Fruit fly (Drosophila melanogaster) whole organism, pupa: ENCODE results near the gene disco-r.

Experiments used
- CG10348 ChIP-seq: fragments of 200-800 bp; sonication (Bioruptor generic); IDR thresholded peaks from 2 replicates; pipeline ENCODE4 v1.3.6; 2022; ENCODE audit warnings: missing biosample characterization, missing genetic modification characterization
- CG12605 ChIP-seq: fragments of 200-800 bp; sonication (Bioruptor generic); IDR thresholded peaks from 2 replicates; pipeline ENCODE4 v1.3.6; 2022; ENCODE audit warnings: missing biosample characterization, missing genetic modification characterization
- CG13204 ChIP-seq: fragments of 200-800 bp; sonication (Bioruptor generic); optimal IDR thresholded peaks from 2 replicates; lab custom pipeline; 2018; ENCODE audit warnings: missing biosample characterization, mild to moderate bottlenecking, missing genetic modification characterization, moderate library complexity
- CG14655 ChIP-seq: fragments of 200-800 bp; sonication (Bioruptor generic); optimal IDR thresholded peaks from 3 replicates; lab custom pipeline; 2017; ENCODE audit warnings: mild to moderate bottlenecking, missing biosample characterization, missing genetic modification reagents, missing genetic modification characterization
- CG15710 ChIP-seq: fragments of 200-800 bp; sonication (Bioruptor generic); optimal IDR thresholded peaks from 2 replicates; lab custom pipeline; 2018; ENCODE audit warnings: missing biosample characterization, mild to moderate bottlenecking, missing genetic modification characterization, moderate library complexity
- CG17806 ChIP-seq: fragments of 200-800 bp; sonication (Bioruptor generic); optimal IDR thresholded peaks from 2 replicates; lab custom pipeline; 2018; ENCODE audit warnings: missing biosample characterization, mild to moderate bottlenecking, missing genetic modification characterization, moderate library complexity
- CG32121 ChIP-seq: fragments of 200-800 bp; sonication (Bioruptor generic); IDR thresholded peaks from 2 replicates; pipeline ENCODE4 v1.3.6; 2022; ENCODE audit warnings: missing biosample characterization, missing genetic modification characterization
- CG4496 ChIP-seq: fragments of 200-800 bp; sonication (Bioruptor generic); IDR thresholded peaks from 3 replicates; pipeline ENCODE4 v1.3.6; 2022; ENCODE audit warnings: missing biosample characterization, missing genetic modification characterization
- CG8159 ChIP-seq: fragments of 200-800 bp; sonication (Bioruptor generic); optimal IDR thresholded peaks from 3 replicates; lab custom pipeline; 2018; ENCODE audit warnings: missing biosample characterization, mild to moderate bottlenecking, missing genetic modification characterization, moderate library complexity
- CG8301 ChIP-seq: fragments of 200-800 bp; sonication (Bioruptor generic); optimal IDR thresholded peaks from 2 replicates; lab custom pipeline; 2018; ENCODE audit warnings: missing biosample characterization, mild to moderate bottlenecking, missing genetic modification characterization
- CG9948 ChIP-seq: fragments of 200-800 bp; sonication (Bioruptor generic); optimal IDR thresholded peaks from 2 replicates; lab custom pipeline; 2018; ENCODE audit warnings: missing biosample characterization, mild to moderate bottlenecking, missing genetic modification characterization, moderate library complexity
- D1 ChIP-seq: fragments of 200-800 bp; sonication (Bioruptor generic); optimal IDR thresholded peaks from 2 replicates; lab custom pipeline; 2018; ENCODE audit warnings: missing biosample characterization, mild to moderate bottlenecking, missing genetic modification characterization, moderate library complexity
- EcR ChIP-seq: fragments of 200-800 bp; sonication (Bioruptor generic); optimal IDR thresholded peaks from 3 replicates; lab custom pipeline; 2019; ENCODE audit warnings: missing biosample characterization, missing genetic modification characterization, mild to moderate bottlenecking, moderate library complexity, missing genetic modification reagents
- Ets98B ChIP-seq: fragments of 200-800 bp; sonication (Bioruptor generic); IDR thresholded peaks from 2 replicates; pipeline ENCODE4 v1.3.6; 2022; ENCODE audit warnings: missing biosample characterization, missing genetic modification characterization
- Pif1A ChIP-seq: fragments of 200-800 bp; sonication (Bioruptor generic); optimal IDR thresholded peaks from 3 replicates; lab custom pipeline; 2016; ENCODE audit warnings: missing biosample characterization, missing genetic modification characterization
- Pif1B ChIP-seq: fragments of 200-800 bp; sonication (Bioruptor generic); optimal IDR thresholded peaks from 3 replicates; lab custom pipeline; 2016; ENCODE audit warnings: missing biosample characterization, missing genetic modification characterization
- Snoo ChIP-seq: fragments of 200-800 bp; sonication (Bioruptor generic); optimal IDR thresholded peaks from 3 replicates; lab custom pipeline; 2017; ENCODE audit warnings: missing biosample characterization, mild to moderate bottlenecking, missing genetic modification characterization, inconsistent platforms
- fd96Ca ChIP-seq: fragments of 200-800 bp; sonication (Bioruptor generic); IDR thresholded peaks from 3 replicates; pipeline ENCODE4 v1.3.6; 2022; ENCODE audit warnings: missing biosample characterization, missing genetic modification characterization
- gl ChIP-seq: fragments of 200-800 bp; sonication (Bioruptor generic); optimal IDR thresholded peaks from 2 replicates; lab custom pipeline; 2018; ENCODE audit warnings: missing biosample characterization, mild to moderate bottlenecking, missing genetic modification characterization
- rn ChIP-seq: fragments of 200-800 bp; sonication (Bioruptor generic); IDR thresholded peaks from 2 replicates; pipeline ENCODE4 v1.3.6; 2022; ENCODE audit warnings: missing biosample characterization, missing genetic modification characterization

Gene disco-r

dm6 chrX:16073375-16073982, 75.3 kb downstream of the disco-r start, which contains the start of gene Nipsnap:
Gene Nipsnap (minus strand): TSS chrX:16073568.
- TF ChIP-seq CG12605 (GFP tag; lab: Robert Waterston, UW) (no peak), CG8301 (tag; lab: Kevin White, UChicago) (no peak), fd96Ca (GFP tag; lab: Robert Waterston, UW) (no peak), gl (no peak), EcR (GFP tag; lab: Kevin White, UChicago) (no peak), Ets98B (GFP tag; lab: Robert Waterston, UW) (no peak), CG9948 (tag; lab: Kevin White, UChicago) (no peak), Pif1B (GFP tag; lab: Kevin White, UChicago) (no peak), Pif1A (no peak), CG17806 (tag; lab: Kevin White, UChicago) (no peak), D1 (tag; lab: Kevin White, UChicago) (no peak), CG13204 (GFP tag; lab: Kevin White, UChicago) (no peak), CG14655 (GFP tag; lab: Kevin White, UChicago) (no peak), CG32121 (no peak)

dm6 chrX:16072658-16073374, 76.0 kb downstream of the disco-r start:
- TF ChIP-seq D1 (tag; lab: Kevin White, UChicago) (no peak), rn (GFP tag; lab: Robert Waterston, UW) (no peak), CG15710 (tag; lab: Kevin White, UChicago) (no peak), Snoo (tag; lab: Kevin White, UChicago) (no peak), CG4496 (no peak), CG14655 (GFP tag; lab: Kevin White, UChicago) (no peak), Pif1B (GFP tag; lab: Kevin White, UChicago) (no peak), Pif1A (no peak), CG10348 (GFP tag; lab: Robert Waterston, UW) (no peak), CG17806 (tag; lab: Kevin White, UChicago) (no peak), CG8159 (no peak), CG9948 (tag; lab: Kevin White, UChicago) (no peak), CG8301 (tag; lab: Kevin White, UChicago) (no peak), EcR (GFP tag; lab: Kevin White, UChicago) (no peak), CG12605 (GFP tag; lab: Robert Waterston, UW) (no peak), gl (no peak), Ets98B (GFP tag; lab: Robert Waterston, UW) (no peak), CG32121 (no peak), CG13204 (GFP tag; lab: Kevin White, UChicago) (no peak)

- TF ChIP-seq gl (peak; percentile 1), CG15710 (tag; lab: Kevin White, UChicago) (no peak), CG12605 (GFP tag; lab: Robert Waterston, UW) (no peak), CG8159 (no peak), Pif1B (GFP tag; lab: Kevin White, UChicago) (no peak), CG8301 (tag; lab: Kevin White, UChicago) (no peak), CG4496 (no peak)
- TF ChIP-seq, all 21 proteins: peak for 1
Observed at dm6 chrX:16072193-16072592, 76.6 kb downstream of the disco-r start.
